Fruit fly (Drosophila melanogaster) whole organism, embryonic: ENCODE data around the gene CG17121.

Experiments
- CG11560 ChIP-seq: fragments of 200-800 bp; sonication (Bioruptor generic); IDR thresholded peaks from 3 replicates; pipeline ENCODE4 v1.3.6; 2022; ENCODE audit warnings: missing biosample characterization, missing genetic modification characterization
- CG14710 ChIP-seq: fragments of 200-800 bp; sonication (Bioruptor generic); optimal IDR thresholded peaks from 3 replicates; lab custom pipeline; 2019; ENCODE audit warnings: missing biosample characterization, mild to moderate bottlenecking, missing genetic modification characterization, moderate library complexity
- CG14860 ChIP-seq: fragments of 200-800 bp; sonication (Bioruptor generic); IDR thresholded peaks from 3 replicates; pipeline ENCODE4 v1.3.6; 2022; ENCODE audit warnings: missing biosample characterization, missing genetic modification characterization; ENCODE audit not compliant: partially characterized antibody
- CG15269 ChIP-seq: fragments of 200-800 bp; sonication (Bioruptor generic); optimal IDR thresholded peaks from 2 replicates; lab custom pipeline; 2018; ENCODE audit warnings: missing biosample characterization, mild to moderate bottlenecking, missing genetic modification characterization, moderate library complexity
- CG15514 ChIP-seq: fragments of 200-800 bp; sonication (Bioruptor generic); optimal IDR thresholded peaks from 3 replicates; lab custom pipeline; 2017; ENCODE audit warnings: missing biosample characterization, missing genetic modification characterization, mild to moderate bottlenecking, moderate library complexity, missing genetic modification reagents
- CG15696 ChIP-seq: fragments of 200-800 bp; sonication (Bioruptor generic); optimal IDR thresholded peaks from 2 replicates; lab custom pipeline; 2019; ENCODE audit warnings: missing biosample characterization, mild to moderate bottlenecking, missing genetic modification characterization, moderate library complexity
- CG17186 ChIP-seq: fragments of 200-800 bp; sonication (Bioruptor generic); optimal IDR thresholded peaks from 3 replicates; lab custom pipeline; 2017; ENCODE audit warnings: missing biosample characterization, missing genetic modification reagents, missing genetic modification characterization
- CG17829 ChIP-seq: fragments of 200-800 bp; optimal IDR thresholded peaks from 2 replicates; lab custom pipeline; 2019; ENCODE audit warnings: missing biosample characterization, mild to moderate bottlenecking, missing genetic modification characterization, moderate library complexity
- CG18599 ChIP-seq: fragments of 200-800 bp; sonication (Bioruptor generic); optimal IDR thresholded peaks from 3 replicates; lab custom pipeline; 2017; ENCODE audit warnings: missing biosample characterization, missing genetic modification characterization, mild to moderate bottlenecking, moderate library complexity, missing genetic modification reagents
- CG2129 ChIP-seq: fragments of 200-800 bp; sonication (Bioruptor generic); IDR thresholded peaks from 2 replicates; pipeline ENCODE4 v1.3.6; 2022; ENCODE audit warnings: missing biosample characterization, missing genetic modification characterization; ENCODE audit not compliant: partially characterized antibody
- CG2712 ChIP-seq: fragments of 200-800 bp; optimal IDR thresholded peaks from 3 replicates; lab custom pipeline; 2019; ENCODE audit warnings: missing biosample characterization, mild to moderate bottlenecking, missing genetic modification characterization, moderate library complexity
- CG30403 ChIP-seq: fragments of 200-800 bp; sonication (Bioruptor generic); optimal IDR thresholded peaks from 3 replicates; lab custom pipeline; 2016; ENCODE audit warnings: missing biosample characterization, missing genetic modification characterization
- CG31388 ChIP-seq: fragments of 200-800 bp; sonication (Bioruptor generic); optimal IDR thresholded peaks from 2 replicates; lab custom pipeline; 2016; ENCODE audit warnings: missing biosample characterization, missing genetic modification characterization
- CG3847 ChIP-seq: fragments of 200-800 bp; sonication (Bioruptor generic); IDR thresholded peaks from 2 replicates; pipeline ENCODE4 v1.3.6; 2022; ENCODE audit warnings: missing biosample characterization, missing genetic modification characterization
- CG6813 ChIP-seq: fragments of 200-800 bp; sonication (Bioruptor generic); optimal IDR thresholded peaks from 2 replicates; lab custom pipeline; 2017; ENCODE audit warnings: missing biosample characterization, missing genetic modification characterization, mild to moderate bottlenecking, moderate library complexity, missing genetic modification reagents
- CG7928 ChIP-seq: fragments of 200-800 bp; sonication (Bioruptor generic); optimal IDR thresholded peaks from 2 replicates; lab custom pipeline; 2017; ENCODE audit warnings: missing biosample characterization, mild to moderate bottlenecking, missing genetic modification characterization
- CG8388 ChIP-seq: fragments of 200-800 bp; sonication (Bioruptor generic); optimal IDR thresholded peaks from 2 replicates; lab custom pipeline; 2019; ENCODE audit warnings: missing biosample characterization, mild to moderate bottlenecking, missing genetic modification characterization, moderate library complexity
- CG9817 ChIP-seq: fragments of 200-800 bp; sonication (Bioruptor generic); optimal IDR thresholded peaks from 2 replicates; lab custom pipeline; 2018; ENCODE audit warnings: missing biosample characterization, mild to moderate bottlenecking, missing genetic modification characterization, moderate library complexity
- Chrac-16 ChIP-seq: fragments of 200-800 bp; sonication (Bioruptor generic); optimal IDR thresholded peaks from 3 replicates; lab custom pipeline; 2016; ENCODE audit warnings: missing biosample characterization, missing genetic modification characterization
- Drgx ChIP-seq: fragments of 200-800 bp; sonication (Bioruptor generic); IDR thresholded peaks from 2 replicates; pipeline ENCODE4 v1.3.6; 2022; ENCODE audit warnings: missing biosample characterization, missing genetic modification characterization
- E2f2 ChIP-seq: fragments of 200-800 bp; sonication (Bioruptor generic); IDR thresholded peaks from 2 replicates; pipeline ENCODE4 v1.3.6; 2022; ENCODE audit warnings: missing biosample characterization, missing genetic modification characterization
- Fer2 ChIP-seq: fragments of 200-800 bp; sonication (Bioruptor generic); optimal IDR thresholded peaks from 2 replicates; lab custom pipeline; 2018; ENCODE audit warnings: missing biosample characterization, mild to moderate bottlenecking, missing genetic modification characterization, moderate library complexity
- H2.0 ChIP-seq: fragments of 200-800 bp; sonication (Bioruptor generic); IDR thresholded peaks from 2 replicates; pipeline ENCODE4 v1.3.6; 2022; ENCODE audit warnings: missing biosample characterization, missing genetic modification characterization
- HLH54F ChIP-seq: fragments of 200-800 bp; sonication (Bioruptor generic); optimal IDR thresholded peaks from 3 replicates; lab custom pipeline; 2016; ENCODE audit warnings: missing biosample characterization, missing genetic modification characterization
- Hand ChIP-seq: fragments of 200-800 bp; sonication (Bioruptor generic); optimal IDR thresholded peaks from 2 replicates; lab custom pipeline; 2017; ENCODE audit warnings: mild to moderate bottlenecking, missing biosample characterization, missing genetic modification reagents, missing genetic modification characterization
- Lhr ChIP-seq: fragments of 200-800 bp; sonication (Bioruptor generic); optimal IDR thresholded peaks from 3 replicates; lab custom pipeline; 2017; ENCODE audit warnings: mild to moderate bottlenecking, missing biosample characterization, missing genetic modification reagents, missing genetic modification characterization
- Nf-YB ChIP-seq: fragments of 200-800 bp; sonication (Bioruptor generic); optimal IDR thresholded peaks from 3 replicates; lab custom pipeline; 2019; ENCODE audit warnings: missing biosample characterization, mild to moderate bottlenecking, missing genetic modification characterization, moderate library complexity
- Rfx ChIP-seq: fragments of 200-800 bp; sonication (Bioruptor generic); IDR thresholded peaks from 2 replicates; pipeline ENCODE4 v1.3.6; 2022; ENCODE audit warnings: missing biosample characterization, missing genetic modification characterization
- Sox100B ChIP-seq: fragments of 200-800 bp; sonication (Bioruptor generic); optimal IDR thresholded peaks from 3 replicates; lab custom pipeline; 2018; ENCODE audit warnings: missing biosample characterization, mild to moderate bottlenecking, missing genetic modification characterization
- ac ChIP-seq: fragments of 200-800 bp; sonication (Bioruptor generic); optimal IDR thresholded peaks from 3 replicates; lab custom pipeline; 2017; ENCODE audit warnings: missing biosample characterization, mild to moderate bottlenecking, missing genetic modification characterization
- ato ChIP-seq: fragments of 200-800 bp; sonication (Bioruptor generic); IDR thresholded peaks from 2 replicates; pipeline ENCODE4 v1.3.6; 2022; ENCODE audit warnings: missing biosample characterization, missing genetic modification characterization; ENCODE audit not compliant: partially characterized antibody
- chif ChIP-seq, 2 experiments: fragments of 200-800 bp; sonication (Bioruptor generic); optimal IDR thresholded peaks; 3 replicates each; lab custom pipeline; 2016; ENCODE audit warnings: missing biosample characterization in 2 of 2, missing genetic modification characterization in 2 of 2
- eyg ChIP-seq: fragments of 200-800 bp; sonication (Bioruptor generic); optimal IDR thresholded peaks from 3 replicates; lab custom pipeline; 2016; ENCODE audit warnings: missing biosample characterization, missing genetic modification characterization
- fd3F ChIP-seq: fragments of 200-800 bp; sonication (Bioruptor generic); optimal IDR thresholded peaks from 2 replicates; lab custom pipeline; 2018; ENCODE audit warnings: missing biosample characterization, mild to moderate bottlenecking, missing genetic modification characterization, moderate library complexity
- gem ChIP-seq: fragments of 200-800 bp; sonication (Bioruptor generic); optimal IDR thresholded peaks from 2 replicates; lab custom pipeline; 2019; ENCODE audit warnings: missing biosample characterization, mild to moderate bottlenecking, missing genetic modification characterization, moderate library complexity
- gro ChIP-seq: fragments of 200-800 bp; sonication (Bioruptor generic); optimal IDR thresholded peaks from 2 replicates; lab custom pipeline; 2016; ENCODE audit warnings: missing biosample characterization, missing genetic modification characterization
- kay ChIP-seq: fragments of 200-800 bp; sonication (Bioruptor generic); optimal IDR thresholded peaks from 2 replicates; lab custom pipeline; 2016; ENCODE audit warnings: missing biosample characterization, missing genetic modification characterization
- klu ChIP-seq: fragments of 200-800 bp; sonication (Bioruptor generic); IDR thresholded peaks from 2 replicates; pipeline ENCODE4 v1.3.6; 2022; ENCODE audit warnings: missing biosample characterization, missing genetic modification characterization
- knrl ChIP-seq: fragments of 200-800 bp; sonication (Bioruptor generic); IDR thresholded peaks from 3 replicates; pipeline ENCODE4 v1.3.6; 2022; ENCODE audit warnings: missing biosample characterization, missing genetic modification characterization; ENCODE audit not compliant: partially characterized antibody
- lola ChIP-seq, 3 experiments: fragments of >200 bp in 2 of 3; fragments of 200-800 bp in 1 of 3; sonication (Bioruptor generic) in 1 of 3; optimal IDR thresholded peaks; 2 replicates each; lab custom pipeline; 2017 to 2019; ENCODE audit warnings: missing biosample characterization in 3 of 3, missing genetic modification characterization in 3 of 3, mild to moderate bottlenecking in 1 of 3, moderate library complexity in 1 of 3
- pros ChIP-seq: fragments of 200-800 bp; sonication (Bioruptor generic); optimal IDR thresholded peaks from 3 replicates; lab custom pipeline; 2019; ENCODE audit warnings: missing biosample characterization, mild to moderate bottlenecking, missing genetic modification characterization, moderate library complexity
- scrt ChIP-seq: fragments of 200-800 bp; sonication (Bioruptor generic); optimal IDR thresholded peaks from 2 replicates; lab custom pipeline; 2018; ENCODE audit warnings: missing biosample characterization, mild to moderate bottlenecking, missing genetic modification characterization, moderate library complexity
- sim ChIP-seq: fragments of 200-800 bp; sonication (Bioruptor generic); IDR thresholded peaks from 2 replicates; pipeline ENCODE4 v1.3.6; 2022; ENCODE audit warnings: missing biosample characterization, missing genetic modification characterization
- sqz ChIP-seq: fragments of 200-800 bp; sonication (Bioruptor generic); optimal IDR thresholded peaks from 3 replicates; lab custom pipeline; 2018; ENCODE audit warnings: missing biosample characterization, mild to moderate bottlenecking, missing genetic modification characterization
- tgo ChIP-seq: fragments of 200-800 bp; sonication (Bioruptor generic); IDR thresholded peaks from 3 replicates; pipeline ENCODE4 v1.3.6; 2022; ENCODE audit warnings: missing biosample characterization, missing genetic modification characterization
- trem ChIP-seq: fragments of 200-800 bp; optimal IDR thresholded peaks from 3 replicates; lab custom pipeline; 2019; ENCODE audit warnings: missing biosample characterization, mild to moderate bottlenecking, missing genetic modification characterization, moderate library complexity
- unc-4 ChIP-seq: fragments of 200-800 bp; sonication (Bioruptor generic); IDR thresholded peaks from 2 replicates; pipeline ENCODE4 v1.3.6; 2022; ENCODE audit warnings: missing biosample characterization, missing genetic modification characterization; ENCODE audit not compliant: partially characterized antibody
- vvl ChIP-seq: fragments of 200-800 bp; sonication (Bioruptor generic); IDR thresholded peaks from 2 replicates; pipeline ENCODE4 v1.3.6; 2022; ENCODE audit warnings: missing biosample characterization, missing genetic modification characterization
- z ChIP-seq: fragments of 200-800 bp; sonication (Bioruptor generic); IDR thresholded peaks from 3 replicates; pipeline ENCODE4 v1.3.6; 2022; ENCODE audit warnings: missing biosample characterization, missing genetic modification characterization

The CG17121 gene

dm6 chr3R:23048690-23049118 is 690 bp upstream of the CG17121 start (continued):
- TF ChIP-seq tgo (GFP tag; lab: Robert Waterston, UW) (peak; percentile 75), sim (GFP tag; lab: Robert Waterston, UW) (no peak), CG15514 (GFP tag; lab: Kevin White, UChicago) (peak; percentile 42), vvl (GFP tag; lab: Robert Waterston, UW) (peak; percentile 79), Nf-YB (GFP tag; lab: Kevin White, UChicago) (peak; percentile 78), Chrac-16 (GFP tag; lab: Kevin White, UChicago) (peak; percentile 49), CG31388 (GFP tag; lab: Kevin White, UChicago) (peak; percentile 4), eyg (peak; percentile 26), ac (GFP tag; lab: Kevin White, UChicago) (no peak), CG2129 (no peak), gem (tag; lab: Kevin White, UChicago) (peak; percentile 90), CG14860 (GFP tag; lab: Robert Waterston, UW) (no peak), klu (GFP tag; lab: Robert Waterston, UW) (peak; percentile 35; the same call in 1 of the 2 replicates), E2f2 (GFP tag; lab: Robert Waterston, UW) (peak; percentile 59; the same call in 1 of the 2 replicates), HLH54F (GFP tag; lab: Kevin White, UChicago) (peak; percentile 17), Fer2 (tag; lab: Kevin White, UChicago) (peak; percentile 36), Lhr (GFP tag; lab: Kevin White, UChicago) (peak; percentile 38), CG30403 (GFP tag; lab: Kevin White, UChicago) (peak; percentile 82), scrt (GFP tag; lab: Kevin White, UChicago) (peak; percentile 55), CG9817 (tag; lab: Kevin White, UChicago) (peak; percentile 63), trem (tag; lab: Kevin White, UChicago) (peak; percentile 69), H2.0 (GFP tag; lab: Robert Waterston, UW) (peak; percentile 52; the same call in 1 of the 2 replicates), knrl (no peak), Sox100B (GFP tag; lab: Kevin White, UChicago) (peak; percentile 85), CG3847 (peak; percentile 43), CG8388 (peak; percentile 84), CG15269 (tag; lab: Kevin White, UChicago) (peak; percentile 85), Drgx (GFP tag; lab: Robert Waterston, UW) (peak; percentile 87), CG2712 (tag; lab: Kevin White, UChicago) (peak; percentile 88), chif (GFP tag; optimal IDR thresholded peaks at IDR 0.05; lab: Kevin White, UChicago) (peak; percentile 15 to 49), z (GFP tag; lab: Robert Waterston, UW) (peak; percentile 90), CG15696 (tag; lab: Kevin White, UChicago) (peak; percentile 27), CG7928 (GFP tag; lab: Kevin White, UChicago) (no peak), kay (peak; percentile 50), fd3F (GFP tag; lab: Kevin White, UChicago) (peak; percentile 79), CG6813 (GFP tag; lab: Kevin White, UChicago) (peak; percentile 62), sqz (GFP tag; lab: Kevin White, UChicago) (peak; percentile 46), ato (no peak), CG18599 (GFP tag; lab: Kevin White, UChicago) (peak; percentile 64), pros (GFP tag; lab: Kevin White, UChicago) (peak; percentile 84), lola (GFP tag; optimal IDR thresholded peaks at IDR 0.05; lab: Kevin White, UChicago) (peak in 1 of 3 experiments; percentile 56), Rfx (GFP tag; lab: Robert Waterston, UW) (peak; percentile 72), CG17829 (tag; lab: Kevin White, UChicago) (peak; percentile 78), CG14710 (tag; lab: Kevin White, UChicago) (peak; percentile 74), unc-4 (GFP tag; lab: Robert Waterston, UW) (no peak), gro (GFP tag; lab: Kevin White, UChicago) (peak; percentile 24), CG17186 (GFP tag; lab: Kevin White, UChicago) (no peak), Hand (GFP tag; lab: Kevin White, UChicago) (peak; percentile 21), CG11560 (0 out of 3 replicates have a peak, but pooled peaks have one; percentile 42)
